Fruit fly (Drosophila melanogaster) whole organism, embryonic: ENCODE results near the gene tinc.

Source experiments
- ATbp ChIP-seq: fragments of 200-800 bp; sonication (Bioruptor generic); optimal IDR thresholded peaks from 2 replicates; lab custom pipeline; 2017; ENCODE audit warnings: missing biosample characterization, mild to moderate bottlenecking, missing genetic modification characterization, missing genetic modification reagents
- BtbVII ChIP-seq: fragments of 200-800 bp; sonication (Bioruptor generic); optimal IDR thresholded peaks from 3 replicates; lab custom pipeline; 2017; ENCODE audit warnings: missing biosample characterization, mild to moderate bottlenecking, missing genetic modification characterization
- CG11695 ChIP-seq: fragments of 200-800 bp; sonication (Bioruptor generic); IDR thresholded peaks from 3 replicates; pipeline ENCODE4 v1.3.6; 2022; ENCODE audit warnings: missing biosample characterization, missing genetic modification characterization
- CG11696 ChIP-seq: fragments of 200-800 bp; sonication (Bioruptor generic); IDR thresholded peaks from 2 replicates; pipeline ENCODE4 v1.3.6; 2022; ENCODE audit warnings: missing biosample characterization, missing genetic modification characterization
- CG12219 ChIP-seq: fragments of 200-800 bp; sonication (Bioruptor generic); optimal IDR thresholded peaks from 3 replicates; lab custom pipeline; 2018; ENCODE audit warnings: missing biosample characterization, mild to moderate bottlenecking, missing genetic modification characterization
- CG12391 ChIP-seq: fragments of 200-800 bp; sonication (Bioruptor generic); optimal IDR thresholded peaks from 3 replicates; lab custom pipeline; 2018; ENCODE audit warnings: missing biosample characterization, mild to moderate bottlenecking, missing genetic modification characterization, moderate library complexity
- CG13296 ChIP-seq: fragments of 200-800 bp; sonication (Bioruptor generic); optimal IDR thresholded peaks from 3 replicates; lab custom pipeline; 2018; ENCODE audit warnings: missing biosample characterization, mild to moderate bottlenecking, missing genetic modification characterization
- CG14014 ChIP-seq: fragments of 200-800 bp; sonication (Bioruptor generic); IDR thresholded peaks from 2 replicates; pipeline ENCODE4 v1.3.6; 2022; ENCODE audit warnings: missing biosample characterization, missing genetic modification characterization
- CG15514 ChIP-seq: fragments of 200-800 bp; sonication (Bioruptor generic); optimal IDR thresholded peaks from 3 replicates; lab custom pipeline; 2017; ENCODE audit warnings: missing biosample characterization, missing genetic modification characterization, mild to moderate bottlenecking, moderate library complexity, missing genetic modification reagents
- CG1647 ChIP-seq: fragments of 200-800 bp; sonication (Bioruptor generic); optimal IDR thresholded peaks from 3 replicates; lab custom pipeline; 2016; ENCODE audit warnings: missing biosample characterization, missing genetic modification characterization
- CG17328 ChIP-seq: fragments of 200-800 bp; sonication (Bioruptor generic); IDR thresholded peaks from 2 replicates; pipeline ENCODE4 v1.3.6; 2022; ENCODE audit warnings: missing biosample characterization, missing genetic modification characterization
- CG17361 ChIP-seq: fragments of 200-800 bp; sonication (Bioruptor generic); IDR thresholded peaks from 3 replicates; pipeline ENCODE4 v1.3.6; 2022; ENCODE audit warnings: missing biosample characterization, missing genetic modification characterization
- CG17385 ChIP-seq: fragments of 200-800 bp; sonication (Bioruptor generic); optimal IDR thresholded peaks from 3 replicates; lab custom pipeline; 2018; ENCODE audit warnings: missing biosample characterization, mild to moderate bottlenecking, missing genetic modification characterization
- CG18619 ChIP-seq: fragments of 200-800 bp; sonication (Bioruptor generic); optimal IDR thresholded peaks from 3 replicates; lab custom pipeline; 2017; ENCODE audit warnings: missing biosample characterization, mild to moderate bottlenecking, missing genetic modification characterization
- CG3163 ChIP-seq: fragments of 200-800 bp; sonication (Bioruptor generic); optimal IDR thresholded peaks from 3 replicates; lab custom pipeline; 2016; ENCODE audit warnings: missing biosample characterization, missing genetic modification characterization
- CG3726 ChIP-seq: fragments of 200-800 bp; sonication (Bioruptor generic); IDR thresholded peaks from 3 replicates; pipeline ENCODE4, ENCODE4 v1.3.6; 2022; ENCODE audit warnings: missing biosample characterization, missing genetic modification characterization
- CG4854 ChIP-seq: fragments of 200-800 bp; sonication (Bioruptor generic); optimal IDR thresholded peaks from 2 replicates; lab custom pipeline; 2016; ENCODE audit warnings: missing biosample characterization, missing genetic modification characterization, inconsistent platforms
- CG9727 ChIP-seq: fragments of 200-800 bp; sonication (Bioruptor generic); optimal IDR thresholded peaks from 3 replicates; lab custom pipeline; 2017; ENCODE audit warnings: missing biosample characterization, mild to moderate bottlenecking, missing genetic modification characterization
- Deaf1 ChIP-seq: fragments of 200-800 bp; optimal IDR thresholded peaks from 3 replicates; lab custom pipeline; 2019; ENCODE audit warnings: missing biosample characterization, mild to moderate bottlenecking, missing genetic modification characterization, moderate library complexity
- E2f2 ChIP-seq: fragments of 200-800 bp; sonication (Bioruptor generic); IDR thresholded peaks from 2 replicates; pipeline ENCODE4 v1.3.6; 2022; ENCODE audit warnings: missing biosample characterization, missing genetic modification characterization
- Ets65A ChIP-seq: fragments of 200-800 bp; sonication (Bioruptor generic); peaks from one replicate; lab custom pipeline; 2016; ENCODE audit warnings: missing biosample characterization, missing genetic modification characterization
- H15 ChIP-seq: fragments of 200-800 bp; sonication (Bioruptor generic); IDR thresholded peaks from 3 replicates; pipeline ENCODE4 v1.3.6; 2022; ENCODE audit warnings: missing biosample characterization, missing genetic modification characterization
- Hmr ChIP-seq: fragments of 200-800 bp; sonication (Bioruptor generic); optimal IDR thresholded peaks from 3 replicates; lab custom pipeline; 2017; ENCODE audit warnings: mild to moderate bottlenecking, missing biosample characterization, missing genetic modification reagents, missing genetic modification characterization
- Hr39 ChIP-seq: fragments of >200 bp; optimal IDR thresholded peaks from 2 replicates; lab custom pipeline; 2017
- Hr51 ChIP-seq, 2 experiments: fragments of 200-800 bp; sonication (Bioruptor generic); optimal IDR thresholded peaks; 2 replicates in 1 of 2; 3 replicates in 1 of 2; lab custom pipeline; 2016 to 2018; ENCODE audit warnings: missing biosample characterization in 2 of 2, missing genetic modification characterization in 2 of 2, mild to moderate bottlenecking in 1 of 2, moderate library complexity in 1 of 2
- Lpt ChIP-seq: fragments of >200 bp; optimal IDR thresholded peaks from 2 replicates; lab custom pipeline; 2018; ENCODE audit warnings: missing biosample characterization, missing genetic modification characterization
- Meics ChIP-seq: fragments of 200-800 bp; sonication (Bioruptor generic); optimal IDR thresholded peaks from 2 replicates; lab custom pipeline; 2017; ENCODE audit warnings: missing biosample characterization, mild to moderate bottlenecking, missing genetic modification characterization
- Sox102F ChIP-seq: fragments of 200-800 bp; sonication (Bioruptor generic); optimal IDR thresholded peaks from 2 replicates; lab custom pipeline; 2018; ENCODE audit warnings: missing biosample characterization, mild to moderate bottlenecking, missing genetic modification characterization, moderate library complexity
- ara ChIP-seq: fragments of 200-800 bp; sonication (Bioruptor generic); IDR thresholded peaks from 2 replicates; pipeline ENCODE4 v1.3.6; 2022; ENCODE audit warnings: missing biosample characterization, missing genetic modification characterization
- bcd ChIP-seq: fragments of 200-800 bp; sonication (Bioruptor generic); optimal IDR thresholded peaks from 2 replicates; lab custom pipeline; 2017; ENCODE audit warnings: missing biosample characterization, mild to moderate bottlenecking, missing genetic modification characterization
- cas ChIP-seq: fragments of 200-800 bp; sonication (Bioruptor generic); IDR thresholded peaks from 2 replicates; pipeline ENCODE4 v1.3.6; 2022; ENCODE audit warnings: missing biosample characterization, missing genetic modification characterization
- chn ChIP-seq: fragments of 200-800 bp; sonication (Bioruptor generic); optimal IDR thresholded peaks from 2 replicates; lab custom pipeline; 2016; ENCODE audit warnings: missing biosample characterization, missing genetic modification characterization
- da ChIP-seq: fragments of 200-800 bp; sonication (Bioruptor generic); optimal IDR thresholded peaks from 2 replicates; lab custom pipeline; 2016; ENCODE audit warnings: missing biosample characterization, missing genetic modification characterization
- dysf ChIP-seq: fragments of 200-800 bp; sonication (Bioruptor generic); IDR thresholded peaks from 3 replicates; pipeline ENCODE4 v1.3.6; 2022; ENCODE audit warnings: missing biosample characterization, missing genetic modification characterization
- fu2 ChIP-seq: fragments of 200-800 bp; sonication (Bioruptor generic); optimal IDR thresholded peaks from 2 replicates; lab custom pipeline; 2016; ENCODE audit warnings: missing biosample characterization, missing genetic modification characterization
- lab ChIP-seq: fragments of 200-800 bp; sonication (Bioruptor generic); optimal IDR thresholded peaks from 3 replicates; lab custom pipeline; 2017; ENCODE audit warnings: missing biosample characterization, missing genetic modification characterization, mild to moderate bottlenecking, moderate library complexity, missing genetic modification reagents
- row ChIP-seq: fragments of 200-800 bp; sonication (Bioruptor generic); IDR thresholded peaks from 3 replicates; pipeline ENCODE4 v1.3.6; 2022; ENCODE audit warnings: missing biosample characterization, missing genetic modification characterization
- sc ChIP-seq, 3 experiments: fragments of >200 bp in 2 of 3; fragments of 200-800 bp in 1 of 3; sonication (Bioruptor generic) in 1 of 3; optimal IDR thresholded peaks; 2 replicates in 2 of 3; 3 replicates in 1 of 3; lab custom pipeline; 2017; ENCODE audit warnings: mild to moderate bottlenecking in 1 of 3, missing biosample characterization in 1 of 3, missing genetic modification characterization in 1 of 3, missing genetic modification reagents in 1 of 3
- slbo ChIP-seq: fragments of 200-800 bp; sonication (Bioruptor generic); IDR thresholded peaks from 2 replicates; pipeline ENCODE4 v1.3.6; 2022; ENCODE audit warnings: missing biosample characterization, missing genetic modification characterization
- slou ChIP-seq: fragments of 200-800 bp; sonication (Bioruptor generic); optimal IDR thresholded peaks from 3 replicates; lab custom pipeline; 2016; ENCODE audit warnings: missing biosample characterization, missing genetic modification characterization
- tna ChIP-seq: fragments of 200-800 bp; sonication (Bioruptor generic); IDR thresholded peaks from 2 replicates; pipeline ENCODE4 v1.3.6; 2022; ENCODE audit warnings: missing biosample characterization, missing genetic modification characterization; ENCODE audit not compliant: partially characterized antibody
- vfl ChIP-seq: fragments of 200-800 bp; sonication (Bioruptor generic); optimal IDR thresholded peaks from 2 replicates; lab custom pipeline; 2016; ENCODE audit warnings: missing biosample characterization, missing genetic modification characterization

tinc gene

DNA sequence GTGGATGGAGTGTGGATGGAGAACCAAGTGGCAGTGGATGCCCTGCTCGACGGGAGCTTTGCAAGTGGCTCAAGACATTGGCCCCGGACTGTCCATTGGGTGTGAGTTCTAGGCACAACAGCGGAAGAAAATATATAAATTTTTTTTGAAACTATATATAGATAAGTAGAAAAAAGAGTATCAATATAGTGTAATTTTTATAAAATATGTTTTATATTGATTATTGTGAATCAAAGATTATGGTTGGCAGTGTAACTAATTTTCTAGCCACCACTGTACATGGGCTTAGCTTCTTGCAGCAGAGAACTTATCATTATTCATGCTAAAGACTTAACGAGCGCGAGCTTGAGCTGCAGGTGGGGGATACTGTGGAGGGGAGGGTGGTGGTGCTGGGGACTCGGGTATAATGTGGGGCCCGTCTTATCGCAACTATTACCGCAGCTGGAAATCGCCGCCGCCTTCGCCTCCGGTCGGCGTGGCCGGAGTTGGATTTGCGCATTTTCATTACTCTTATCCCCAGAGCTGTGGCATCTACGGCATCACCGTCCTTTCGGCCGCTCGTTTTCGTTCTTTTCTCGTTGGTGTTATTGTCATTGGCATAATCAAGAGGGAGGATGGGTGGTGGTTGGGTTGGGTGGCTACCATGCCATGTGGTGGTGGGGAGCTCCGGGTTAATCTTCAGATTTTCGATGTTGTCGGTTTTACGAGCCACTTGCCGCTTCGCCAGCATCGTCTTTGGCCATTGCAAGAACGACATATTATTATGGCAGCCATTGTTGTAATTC, 50.7 kb downstream of the tinc start (continued):
- TF ChIP-seq CG13296: no peak
- peak; percentile 24 for TF ChIP-seq Ets65A (GFP tag; lab: Kevin White, UChicago)
- TF ChIP-seq CG1647 (GFP tag; lab: Kevin White, UChicago): no peak
- TF ChIP-seq CG15514: peak; percentile 11
- TF ChIP-seq vfl (GFP tag; lab: Kevin White, UChicago): no peak
- TF ChIP-seq ara (GFP tag; lab: Robert Waterston, UW): 0 out of 2 replicates have a peak, but pooled peaks have one; percentile 2
- no peak for TF ChIP-seq Lpt (GFP tag; lab: Kevin White, UChicago)
- no peak for TF ChIP-seq CG4854 (GFP tag; lab: Kevin White, UChicago)
- TF ChIP-seq H15 (GFP tag; lab: Robert Waterston, UW): no peak
- TF ChIP-seq ATbp (GFP tag; lab: Kevin White, UChicago): peak; percentile 7
- TF ChIP-seq CG3163 (GFP tag; lab: Kevin White, UChicago): no peak
- TF ChIP-seq CG11696 (GFP tag; lab: Robert Waterston, UW): peak; percentile 55
- no peak for TF ChIP-seq CG12391 (tag; lab: Kevin White, UChicago)
- TF ChIP-seq CG9727: peak; percentile 7
- peak; percentile 12 for TF ChIP-seq Sox102F (GFP tag; lab: Kevin White, UChicago)
- peak; percentile 62 for TF ChIP-seq lab (GFP tag; lab: Kevin White, UChicago)
- TF ChIP-seq CG17328 (GFP tag; lab: Robert Waterston, UW): no peak
- peak; percentile 56; the same call in 2 of the 3 replicates for TF ChIP-seq CG11695 (GFP tag; lab: Robert Waterston, UW)
- no peak for TF ChIP-seq sc (optimal IDR thresholded peaks at IDR 0.05; lab: Kevin White, UChicago)
- TF ChIP-seq sc (GFP tag; optimal IDR thresholded peaks at IDR 0.05; lab: Kevin White, UChicago): no peak
- TF ChIP-seq CG18619 (GFP tag; lab: Kevin White, UChicago): no peak
- peak; percentile 2 for TF ChIP-seq bcd (GFP tag; lab: Kevin White, UChicago)
- peak; percentile 42 for TF ChIP-seq Meics (GFP tag; lab: Kevin White, UChicago)
- TF ChIP-seq da (GFP tag; lab: Kevin White, UChicago): no peak
- TF ChIP-seq CG17385: peak; percentile 10
- TF ChIP-seq Hmr (GFP tag; lab: Kevin White, UChicago): peak; percentile 62
- TF ChIP-seq slbo (GFP tag; lab: Robert Waterston, UW): peak; percentile 35; the same call in 1 of the 2 replicates
- peak; percentile 58; the same call in 1 of the 3 replicates for TF ChIP-seq row (GFP tag; lab: Robert Waterston, UW)
- TF ChIP-seq E2f2 (GFP tag; lab: Robert Waterston, UW): 0 out of 2 replicates have a peak, but pooled peaks have one; percentile 9
- TF ChIP-seq CG14014: 0 out of 2 replicates have a peak, but pooled peaks have one; percentile 26
- no peak for TF ChIP-seq BtbVII
- peak in 1 of 2 experiments; percentile 23 for TF ChIP-seq Hr51 (GFP tag; optimal IDR thresholded peaks at IDR 0.05; lab: Kevin White, UChicago)
- TF ChIP-seq slou (GFP tag; lab: Kevin White, UChicago): no peak
- no peak for TF ChIP-seq tna (GFP tag; lab: Robert Waterston, UW)
- TF ChIP-seq CG12219: no peak
- TF ChIP-seq Deaf1 (tag; lab: Kevin White, UChicago): peak; percentile 65
- no peak for TF ChIP-seq cas
- TF ChIP-seq dysf (GFP tag; lab: Robert Waterston, UW): peak; percentile 62

- TF ChIP-seq fu2 (GFP tag; lab: Kevin White, UChicago) (no peak), chn (GFP tag; lab: Kevin White, UChicago) (no peak), Hr39 (lab: Kevin White, UChicago) (peak; percentile 27), CG3726 (0 out of 3 replicates have a peak, but pooled peaks have one; percentile 46), CG17361 (GFP tag; lab: Robert Waterston, UW) (no peak)
Observed at dm6 chr3R:17881074-17881473, 69.7 kb downstream of the tinc start.
